Worm (Caenorhabditis elegans) whole organism, L4 larva: ENCODE data around the gene Y24F12A.1.

Experiments
- F10B5.3 ChIP-seq: sonication (generic microtip); optimal IDR thresholded peaks from 2 replicates; lab custom pipeline; 2016; ENCODE audit warnings: mild to moderate bottlenecking, missing genetic modification characterization, missing compliant biosample characterization
- F26F4.8 ChIP-seq: fragments of 200-800 bp; sonication (Bioruptor generic); conservative IDR thresholded peaks from 2 replicates; pipeline ENCODE4 v1.3.6; 2022; ENCODE audit warnings: missing genetic modification characterization, missing compliant biosample characterization
- F49E8.2 ChIP-seq: sonication (generic microtip); optimal IDR thresholded peaks from 2 replicates; lab custom pipeline; 2016; ENCODE audit warnings: missing compliant biosample characterization, mild to moderate bottlenecking, missing genetic modification characterization, borderline replicate concordance
- T20F7.1 ChIP-seq: fragments of 200-800 bp; sonication (Bioruptor generic); optimal IDR thresholded peaks from 2 replicates; lab custom pipeline; 2018; ENCODE audit warnings: mild to moderate bottlenecking, missing genetic modification characterization, missing compliant biosample characterization
- ZK337.2 ChIP-seq: fragments of 200-800 bp; sonication (Bioruptor generic); IDR thresholded peaks from 2 replicates; pipeline ENCODE4 v1.3.6; 2022; ENCODE audit warnings: missing genetic modification reagents, missing genetic modification characterization, missing compliant biosample characterization
- ceh-20 ChIP-seq: fragments of 200-800 bp; sonication (Bioruptor generic); IDR thresholded peaks from 2 replicates; pipeline ENCODE4 v1.3.6; 2022; ENCODE audit warnings: missing genetic modification reagents, missing genetic modification characterization, missing compliant biosample characterization
- ceh-28 ChIP-seq: fragments of 150-350 bp; optimal IDR thresholded peaks from 2 replicates; lab custom pipeline; 2014; ENCODE audit warnings: missing biosample characterization, missing genetic modification reagents, missing genetic modification characterization
- ceh-44 ChIP-seq: fragments of 200-800 bp; sonication (Bioruptor generic); IDR thresholded peaks from 2 replicates; pipeline ENCODE4 v1.3.6; 2022; ENCODE audit warnings: missing genetic modification reagents, missing genetic modification characterization, missing compliant biosample characterization
- ceh-82 ChIP-seq: sonication (generic microtip); optimal IDR thresholded peaks from 2 replicates; lab custom pipeline; 2017; ENCODE audit warnings: missing biosample characterization, missing genetic modification characterization
- ctbp-1 ChIP-seq: fragments of 200-800 bp; sonication (Bioruptor generic); IDR thresholded peaks from 2 replicates; pipeline ENCODE4 v1.3.6; 2022; ENCODE audit warnings: missing genetic modification reagents, missing genetic modification characterization, missing compliant biosample characterization
- daf-16 ChIP-seq, 3 experiments: sonication (generic microtip); optimal IDR thresholded peaks; 2 replicates each; lab custom pipeline; 2016 to 2017; ENCODE audit warnings: missing genetic modification characterization in 3 of 3, missing genetic modification reagents in 3 of 3, mild to moderate bottlenecking in 2 of 3, missing compliant biosample characterization in 2 of 3, missing biosample characterization in 1 of 3, moderate library complexity in 1 of 3
- daf-19 ChIP-seq: fragments of 200-800 bp; sonication (Bioruptor generic); conservative IDR thresholded peaks from 2 replicates; pipeline ENCODE4 v1.3.6; 2022; ENCODE audit warnings: missing genetic modification characterization, missing compliant biosample characterization
- dmd-6 ChIP-seq: fragments of 200-800 bp; sonication (Bioruptor generic); IDR thresholded peaks from 2 replicates; pipeline ENCODE4 v1.3.6; 2022; ENCODE audit warnings: missing genetic modification reagents, missing genetic modification characterization, missing compliant biosample characterization
- dmd-9 ChIP-seq: fragments of 200-800 bp; sonication (Bioruptor generic); IDR thresholded peaks from 2 replicates; pipeline ENCODE4 v1.3.6; 2022; ENCODE audit warnings: missing genetic modification reagents, missing genetic modification characterization, missing compliant biosample characterization
- dpl-1 ChIP-seq: fragments of 150-350 bp; optimal IDR thresholded peaks from 2 replicates; lab custom pipeline; 2014; ENCODE audit warnings: missing biosample characterization, missing genetic modification reagents, missing genetic modification characterization
- dve-1 ChIP-seq: sonication (generic microtip); optimal IDR thresholded peaks from 2 replicates; lab custom pipeline; 2017; ENCODE audit warnings: antibody characterized with exemption, mild to moderate bottlenecking, missing genetic modification characterization, missing compliant biosample characterization; ENCODE audit not compliant: insufficient read depth
- egl-27 ChIP-seq: sonication (generic microtip); optimal IDR thresholded peaks from 3 replicates; lab custom pipeline; 2017; ENCODE audit warnings: missing biosample characterization, missing genetic modification reagents, missing genetic modification characterization
- fos-1 ChIP-seq: fragments of 150-350 bp; optimal IDR thresholded peaks from 2 replicates; lab custom pipeline; 2014; ENCODE audit warnings: missing biosample characterization, missing genetic modification characterization
- hif-1 ChIP-seq, 2 experiments: sonication (generic microtip); optimal IDR thresholded peaks; 2 replicates each; lab custom pipeline; 2016 to 2017; ENCODE audit warnings: missing compliant biosample characterization in 2 of 2, missing genetic modification characterization in 2 of 2, missing genetic modification reagents in 2 of 2, missing genotype in 2 of 2, mild to moderate bottlenecking in 1 of 2
- hlh-11 ChIP-seq: fragments of 200-800 bp; sonication (Bioruptor generic); optimal IDR thresholded peaks from 2 replicates; lab custom pipeline; 2018; ENCODE audit warnings: mild to moderate bottlenecking, missing genetic modification characterization, missing compliant biosample characterization
- hlh-30 ChIP-seq: sonication (generic microtip); optimal IDR thresholded peaks from 2 replicates; lab custom pipeline; 2017; ENCODE audit warnings: antibody characterized with exemption, mild to moderate bottlenecking, missing genetic modification characterization, missing compliant biosample characterization; ENCODE audit not compliant: insufficient read depth
- hmg-1.1 ChIP-seq: fragments of 200-800 bp; sonication (Bioruptor generic); IDR thresholded peaks from 2 replicates; pipeline ENCODE4 v1.3.6; 2022; ENCODE audit warnings: missing genetic modification reagents, missing genetic modification characterization, missing compliant biosample characterization
- lin-13 ChIP-seq: fragments of 150-350 bp; optimal IDR thresholded peaks from 2 replicates; lab custom pipeline; 2014; ENCODE audit warnings: missing biosample characterization, missing genetic modification reagents, missing genetic modification characterization
- lin-29 ChIP-seq: fragments of 200-800 bp; sonication (Bioruptor generic); IDR thresholded peaks from 2 replicates; pipeline ENCODE4 v1.3.6; 2022; ENCODE audit warnings: missing genetic modification reagents, missing genetic modification characterization, missing compliant biosample characterization
- lin-38 ChIP-seq: fragments of 200-800 bp; sonication (Bioruptor generic); IDR thresholded peaks from 2 replicates; pipeline ENCODE4 v1.3.6; 2022; ENCODE audit warnings: missing genetic modification reagents, missing genetic modification characterization, missing compliant biosample characterization
- lsy-2 ChIP-seq, 2 experiments: fragments of 150-350 bp in 1 of 2; sonication (generic microtip) in 1 of 2; optimal IDR thresholded peaks; 2 replicates each; lab custom pipeline; 2014 to 2017; ENCODE audit warnings: missing biosample characterization in 2 of 2, missing genetic modification characterization in 2 of 2
- madf-5 ChIP-seq, 2 experiments: fragments of 200-800 bp; sonication (Bioruptor generic); IDR thresholded peaks; 2 replicates each; pipeline ENCODE4 v1.3.6; 2022; ENCODE audit warnings: missing compliant biosample characterization in 2 of 2, missing genetic modification characterization in 2 of 2
- mdl-1 ChIP-seq, 2 experiments: fragments of 150-350 bp in 1 of 2; sonication (generic microtip) in 1 of 2; optimal IDR thresholded peaks; 2 replicates each; lab custom pipeline; 2014 to 2017; ENCODE audit warnings: missing biosample characterization in 2 of 2, missing genetic modification characterization in 2 of 2
- mep-1 ChIP-seq: fragments of 150-350 bp; sonication (generic microtip); optimal IDR thresholded peaks from 3 replicates; lab custom pipeline; 2014; ENCODE audit warnings: missing biosample characterization, missing genetic modification characterization
- mes-2 ChIP-seq: sonication (generic microtip); optimal IDR thresholded peaks from 2 replicates; lab custom pipeline; 2016; ENCODE audit warnings: missing genotype, mild to moderate bottlenecking, missing genetic modification characterization, missing compliant biosample characterization; ENCODE audit not compliant: poor library complexity, severe bottlenecking
- nhr-102 ChIP-seq: sonication (generic microtip); optimal IDR thresholded peaks from 2 replicates; lab custom pipeline; 2016; ENCODE audit warnings: mild to moderate bottlenecking, missing genetic modification characterization, moderate library complexity, missing compliant biosample characterization
- nhr-11 ChIP-seq: fragments of 150-350 bp; optimal IDR thresholded peaks from 2 replicates; lab custom pipeline; 2014; ENCODE audit warnings: missing biosample characterization, missing genetic modification characterization
- nhr-28 ChIP-seq: fragments of 150-350 bp; optimal IDR thresholded peaks from 2 replicates; lab custom pipeline; 2014; ENCODE audit warnings: missing biosample characterization, missing genetic modification characterization
- nhr-6 ChIP-seq: fragments of 150-350 bp; optimal IDR thresholded peaks from 2 replicates; lab custom pipeline; 2014; ENCODE audit warnings: missing biosample characterization, missing genetic modification characterization
- php-3 ChIP-seq: fragments of 200-800 bp; sonication (Bioruptor generic); IDR thresholded peaks from 2 replicates; pipeline ENCODE4 v1.3.6; 2022; ENCODE audit warnings: missing genetic modification reagents, missing genetic modification characterization, missing compliant biosample characterization
- rbr-2 ChIP-seq: sonication (generic microtip); optimal IDR thresholded peaks from 2 replicates; lab custom pipeline; 2016; ENCODE audit warnings: missing genotype, missing genetic modification characterization, missing compliant biosample characterization
- saeg-2 ChIP-seq: fragments of 200-800 bp; sonication (Bioruptor generic); IDR thresholded peaks from 2 replicates; pipeline ENCODE4 v1.3.6; 2022; ENCODE audit warnings: missing genetic modification reagents, missing genetic modification characterization, missing compliant biosample characterization
- sdz-12 ChIP-seq: fragments of 200-800 bp; sonication (Bioruptor generic); optimal IDR thresholded peaks from 2 replicates; lab custom pipeline; 2018; ENCODE audit warnings: mild to moderate bottlenecking, missing genetic modification characterization, missing compliant biosample characterization
- spr-1 ChIP-seq: sonication (generic microtip); optimal IDR thresholded peaks from 2 replicates; lab custom pipeline; 2016; ENCODE audit warnings: mild to moderate bottlenecking, missing genetic modification characterization, missing compliant biosample characterization
- spr-3 ChIP-seq: fragments of 200-800 bp; sonication (Bioruptor generic); optimal IDR thresholded peaks from 2 replicates; lab custom pipeline; 2018; ENCODE audit warnings: mild to moderate bottlenecking, missing genetic modification characterization, missing compliant biosample characterization
- unc-130 ChIP-seq: sonication (generic microtip); optimal IDR thresholded peaks from 2 replicates; lab custom pipeline; 2016; ENCODE audit warnings: missing genetic modification reagents, missing genetic modification characterization, missing compliant biosample characterization
- unc-39 ChIP-seq: sonication (generic microtip); optimal IDR thresholded peaks from 2 replicates; lab custom pipeline; 2017; ENCODE audit warnings: missing biosample characterization, missing genetic modification characterization
- unc-62 ChIP-seq, 3 experiments: fragments of 150-350 bp in 1 of 3; sonication (generic microtip); optimal IDR thresholded peaks in 2 of 3; peaks in 1 of 3; 1 replicate in 1 of 3; 2 replicates in 2 of 3; lab custom pipeline; 2014 to 2017; ENCODE audit warnings: missing biosample characterization in 3 of 3, missing genetic modification characterization in 3 of 3, missing genetic modification reagents in 3 of 3, missing genotype in 1 of 3
- zip-2 ChIP-seq: fragments of 150-350 bp; optimal IDR thresholded peaks from 2 replicates; lab custom pipeline; 2014; ENCODE audit warnings: missing biosample characterization, missing genetic modification characterization

The Y24F12A.1 gene

ce11 chrIV:11631750-11632149 lies 26.7 kb downstream of the Y24F12A.1 start, which contains the start of gene F58B3.4:
F58B3.4 (minus strand) TSS chrIV:11631850.
- TF ChIP-seq T20F7.1 (no peak), ceh-44 (GFP tag; lab: Robert Waterston, UW) (no peak), spr-3 (GFP tag; lab: Kevin White, UChicago) (no peak), daf-19 (GFP tag; lab: Robert Waterston, UW) (no peak), mes-2 (no peak), lin-38 (GFP tag; lab: Robert Waterston, UW) (no peak), fos-1 (no peak), ceh-82 (tag; lab: Kevin White, UChicago) (no peak), lin-29 (GFP tag; lab: Robert Waterston, UW) (no peak), php-3 (GFP tag; lab: Robert Waterston, UW) (no peak), nhr-28 (no peak), F26F4.8 (GFP tag; lab: Robert Waterston, UW) (no peak), spr-1 (no peak), zip-2 (tag; lab: Kevin White, UChicago) (no peak), egl-27 (tag; lab: Kevin White, UChicago) (no peak), ceh-28 (tag; lab: Kevin White, UChicago) (no peak), mdl-1 (tag; optimal IDR thresholded peaks at IDR 0.05; lab: Kevin White, UChicago) (no peak), unc-39 (tag; lab: Kevin White, UChicago) (no peak), ctbp-1 (no peak)

DNA sequence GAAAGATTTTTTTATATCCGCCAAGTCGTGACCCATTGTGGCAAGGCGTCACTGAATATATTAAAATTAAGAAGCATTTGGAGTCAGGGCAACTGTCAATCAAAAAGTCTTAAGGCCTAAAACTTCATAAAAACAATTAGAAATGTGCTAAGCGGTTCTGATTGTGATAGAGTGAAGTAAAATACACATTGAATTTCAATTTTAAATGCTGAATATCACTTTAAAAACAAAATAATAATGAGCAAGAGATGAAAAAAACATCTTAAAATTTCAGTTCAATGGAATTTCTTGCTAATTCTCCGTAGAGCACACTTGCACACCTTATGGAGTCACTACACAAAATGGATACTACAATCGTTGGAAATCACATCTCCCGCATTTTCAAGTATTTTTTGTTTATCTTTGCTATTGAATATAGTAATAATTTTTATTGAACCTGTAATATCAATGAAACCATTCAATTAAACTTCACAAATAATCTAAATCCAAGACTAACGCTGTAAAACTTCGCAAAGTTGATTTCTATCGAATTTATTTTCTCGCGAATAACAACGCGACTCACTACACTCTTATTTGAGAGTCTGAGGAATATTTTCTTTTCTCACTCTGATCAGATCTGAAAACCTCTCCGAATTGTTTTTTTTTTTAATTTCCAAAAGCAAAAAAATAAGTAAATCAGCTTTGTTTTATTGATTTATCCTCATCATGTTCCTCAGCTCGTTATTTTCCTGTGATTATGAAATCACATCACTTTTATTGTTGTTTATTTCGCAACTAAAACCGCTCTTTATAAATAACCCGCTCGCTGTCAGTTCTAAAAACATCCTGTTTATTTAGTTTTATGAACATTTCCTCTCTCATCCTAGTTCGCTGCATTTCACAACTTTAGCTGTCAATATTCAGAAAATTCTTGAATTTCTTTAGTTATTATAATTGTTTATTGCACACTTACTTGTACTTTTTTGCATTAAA lies 30.7 kb downstream of the Y24F12A.1 start, which contains the start of gene mars-1:
Gene mars-1 (minus strand): TSS at position 51 of the 972 bp plus-strand sequence.
- peak; percentile 36; the same call in 1 of the 2 replicates for TF ChIP-seq dmd-9
- peak; percentile 64 for TF ChIP-seq hlh-11 (tag; lab: Kevin White, UChicago)
- TF ChIP-seq lin-38 (GFP tag; lab: Robert Waterston, UW) = peak; percentile 96
- peak; percentile 78 for TF ChIP-seq mep-1 (tag; lab: Kevin White, UChicago)
- 0 out of 2 replicates have a peak, but pooled peaks have one; percentile 14 for TF ChIP-seq hmg-1.1 (GFP tag; lab: Robert Waterston, UW)
- TF ChIP-seq hlh-30 = peak; percentile 64
- TF ChIP-seq lsy-2 (tag; optimal IDR thresholded peaks at IDR 0.05; lab: Kevin White, UChicago) = peak; percentile 12 to 80
- TF ChIP-seq fos-1 = no peak
- TF ChIP-seq nhr-6 = no peak
- TF ChIP-seq nhr-102 = no peak
- no peak for TF ChIP-seq F10B5.3 (tag; lab: Kevin White, UChicago)
- peak in 1 of 2 experiments; percentile 51 for TF ChIP-seq unc-62 (GFP tag; optimal IDR thresholded peaks at IDR 0.05 in 1 of 2; lab: Kevin White, UChicago)
- no peak for TF ChIP-seq unc-62 (tag; optimal IDR thresholded peaks at IDR 0.05; lab: Kevin White, UChicago)
- peak in 1 of 2 experiments; percentile 15 for TF ChIP-seq mdl-1 (tag; optimal IDR thresholded peaks at IDR 0.05; lab: Kevin White, UChicago)
- peak in 1 of 2 experiments; percentile 74 for TF ChIP-seq hif-1 (tag; optimal IDR thresholded peaks at IDR 0.05; lab: Kevin White, UChicago)
- peak; percentile 45 for TF ChIP-seq dve-1 (tag; lab: Kevin White, UChicago)
- no peak for TF ChIP-seq F49E8.2 (tag; lab: Kevin White, UChicago)
- TF ChIP-seq madf-5 (GFP tag; IDR thresholded peaks at IDR 0.05; lab: Robert Waterston, UW) = no peak
- 0 out of 2 replicates have a peak, but pooled peaks have one; percentile 33 for TF ChIP-seq ceh-44 (GFP tag; lab: Robert Waterston, UW)
- peak in 1 of 2 experiments; percentile 50 for TF ChIP-seq daf-16 (GFP tag; optimal IDR thresholded peaks at IDR 0.05; lab: Kevin White, UChicago)
- TF ChIP-seq daf-16 (tag; optimal IDR thresholded peaks at IDR 0.05; lab: Kevin White, UChicago) = peak; percentile 55
- peak; percentile 81 for TF ChIP-seq T20F7.1
- TF ChIP-seq sdz-12 (GFP tag; lab: Kevin White, UChicago) = no peak
- peak; percentile 82 for TF ChIP-seq mes-2
- 0 out of 2 replicates have a peak, but pooled peaks have one; percentile 20 for TF ChIP-seq dmd-6 (GFP tag; lab: Robert Waterston, UW)
- TF ChIP-seq ceh-20 = no peak
- TF ChIP-seq lin-13 (GFP tag; lab: Kevin White, UChicago) = peak; percentile 64
- TF ChIP-seq saeg-2 (GFP tag; lab: Robert Waterston, UW) = no peak
- peak; percentile 62 for TF ChIP-seq dpl-1 (GFP tag; lab: Kevin White, UChicago)
- TF ChIP-seq nhr-28 = peak; percentile 41
- TF ChIP-seq daf-19 (GFP tag; lab: Robert Waterston, UW) = no peak
- no peak for TF ChIP-seq ZK337.2 (GFP tag; lab: Robert Waterston, UW)
- peak; percentile 50 for TF ChIP-seq unc-130 (GFP tag; lab: Kevin White, UChicago)
- peak; percentile 66 for TF ChIP-seq nhr-11 (tag; lab: Kevin White, UChicago)
- TF ChIP-seq rbr-2 (tag; lab: Kevin White, UChicago) = peak; percentile 62
